Fruit fly (Drosophila melanogaster) Kc167 (cell line): ENCODE results near the gene CG9630.

Experiments
- Myc ChIP-seq: fragments of >200 bp; optimal IDR thresholded peaks from 2 replicates; lab custom pipeline; 2017; ENCODE audit warnings: missing external identifiers
- Sin3A ChIP-seq: fragments of >200 bp; optimal IDR thresholded peaks from 2 replicates; lab custom pipeline; 2018; ENCODE audit warnings: missing external identifiers
- h ChIP-seq: fragments of >200 bp; optimal IDR thresholded peaks from 3 replicates; lab custom pipeline; 2018; ENCODE audit warnings: missing external identifiers
- insv ChIP-seq: fragments of >200 bp; optimal IDR thresholded peaks from 3 replicates; lab custom pipeline; 2018; ENCODE audit warnings: missing external identifiers
- psq ChIP-seq: fragments of >200 bp; optimal IDR thresholded peaks from 2 replicates; lab custom pipeline; 2017; ENCODE audit warnings: missing external identifiers
- ttk ChIP-seq: sonication (Bioruptor generic); optimal IDR thresholded peaks from 2 replicates; lab custom pipeline; 2017; ENCODE audit warnings: missing external identifiers

CG9630 gene

dm6 chr3R:8306188-8306926, 36.7 kb upstream of the CG9630 start:
- no peak for TF ChIP-seq psq
- no peak for TF ChIP-seq Sin3A (lab: Kevin White, UChicago)
- no peak for TF ChIP-seq h
- TF ChIP-seq insv (lab: Kevin White, UChicago): no peak
- no peak for TF ChIP-seq ttk (lab: Kevin White, UChicago)
- no peak for TF ChIP-seq Myc (lab: Kevin White, UChicago)

- TF ChIP-seq insv (lab: Kevin White, UChicago) (no peak), Myc (lab: Kevin White, UChicago) (no peak), ttk (lab: Kevin White, UChicago) (no peak), h (no peak), psq (no peak), Sin3A (lab: Kevin White, UChicago) (no peak)
These were observed 35.4 kb upstream of the CG9630 start, which contains the start of gene Sgt1 for dm6 chr3R:8305110-8305509. Gene Sgt1 (minus strand): TSS chr3R:8305274.

dm6 chr3R:8303848-8304247, 34.2 kb upstream of the CG9630 start, which contains the start of gene nac:
Gene nac (minus strand): TSS chr3R:8304023.
- TF ChIP-seq ttk (lab: Kevin White, UChicago) (no peak), psq (no peak), insv (lab: Kevin White, UChicago) (no peak), Myc (lab: Kevin White, UChicago) (no peak), h (no peak), Sin3A (lab: Kevin White, UChicago) (no peak)

dm6 chr3R:8300928-8301752, 31.4 kb upstream of the CG9630 start, which contains the start of the genes CG9626 and mRpL1:
Gene CG9626 (minus strand): TSS chr3R:8300978.
Gene mRpL1 (plus strand): TSS chr3R:8301440.
- TF ChIP-seq insv (lab: Kevin White, UChicago) (no peak), Sin3A (lab: Kevin White, UChicago) (no peak), h (no peak)

dm6 chr3R:8292034-8292433, 22.3 kb upstream of the CG9630 start, which contains the start of gene CG31463:
Gene CG31463 (plus strand): TSS chr3R:8292335.
- TF ChIP-seq h (no peak), ttk (lab: Kevin White, UChicago) (no peak), Myc (lab: Kevin White, UChicago) (no peak), Sin3A (lab: Kevin White, UChicago) (no peak), psq (no peak), insv (lab: Kevin White, UChicago) (no peak)

- TF ChIP-seq insv (lab: Kevin White, UChicago): no peak
- TF ChIP-seq h: no peak
- TF ChIP-seq Sin3A (lab: Kevin White, UChicago): no peak
- TF ChIP-seq Myc (lab: Kevin White, UChicago): no peak
- TF ChIP-seq ttk (lab: Kevin White, UChicago): no peak
- no peak for TF ChIP-seq psq
These were observed 21.2 kb upstream of the CG9630 start, which contains the start of gene CG31464 for dm6 chr3R:8290940-8291339. Gene CG31464 (plus strand): TSS chr3R:8291240.

dm6 chr3R:8290478-8290877, 20.8 kb upstream of the CG9630 start, which contains the start of gene CG11672:
Gene CG11672 (minus strand): TSS chr3R:8290578.
- no peak for TF ChIP-seq psq
- no peak for TF ChIP-seq h
- TF ChIP-seq Myc (lab: Kevin White, UChicago): no peak
- TF ChIP-seq insv (lab: Kevin White, UChicago): no peak
- no peak for TF ChIP-seq ttk (lab: Kevin White, UChicago)

dm6 chr3R:8288790-8289189, 19.1 kb upstream of the CG9630 start:
- TF ChIP-seq ttk (lab: Kevin White, UChicago) (no peak), h (no peak), Sin3A (lab: Kevin White, UChicago) (no peak), psq (no peak), Myc (lab: Kevin White, UChicago) (no peak), insv (lab: Kevin White, UChicago) (no peak)

- no peak for TF ChIP-seq insv (lab: Kevin White, UChicago)
- no peak for TF ChIP-seq psq
These were observed 18.0 kb upstream of the CG9630 start, which contains the start of gene Nazo for dm6 chr3R:8287697-8288096. Gene Nazo (plus strand): TSS chr3R:8287876.

- TF ChIP-seq Myc (lab: Kevin White, UChicago): no peak
- TF ChIP-seq insv (lab: Kevin White, UChicago): no peak
- TF ChIP-seq h: no peak
- TF ChIP-seq Sin3A (lab: Kevin White, UChicago): no peak
These were observed 16.1 kb upstream of the CG9630 start for dm6 chr3R:8285727-8286344.

dm6 chr3R:8284234-8284633, 14.5 kb upstream of the CG9630 start:
- TF ChIP-seq ttk (lab: Kevin White, UChicago) (no peak), Myc (lab: Kevin White, UChicago) (no peak), insv (lab: Kevin White, UChicago) (no peak), Sin3A (lab: Kevin White, UChicago) (no peak), psq (no peak), h (no peak)

dm6 chr3R:8282727-8283126, 13.0 kb upstream of the CG9630 start:
- TF ChIP-seq psq (no peak), Myc (lab: Kevin White, UChicago) (no peak), Sin3A (lab: Kevin White, UChicago) (no peak), h (no peak), ttk (lab: Kevin White, UChicago) (no peak), insv (lab: Kevin White, UChicago) (no peak)
